Fruit fly (Drosophila melanogaster) whole organism, embryonic: Measurements from ENCODE around the gene Nin.

Experiments
- Atf-2 ChIP-seq: fragments of 200-800 bp; sonication (Bioruptor generic); optimal IDR thresholded peaks from 2 replicates; lab custom pipeline; 2016; ENCODE audit warnings: missing biosample characterization, missing genetic modification characterization
- Atf6 ChIP-seq: fragments of 200-800 bp; sonication (Bioruptor generic); IDR thresholded peaks from 2 replicates; pipeline ENCODE4 v1.3.6; 2022; ENCODE audit warnings: missing biosample characterization, missing genetic modification characterization
- Awh ChIP-seq: fragments of 200-800 bp; sonication (Bioruptor generic); IDR thresholded peaks from 2 replicates; pipeline ENCODE4, ENCODE4 v1.3.6; 2022; ENCODE audit warnings: missing biosample characterization, missing genetic modification characterization
- CG10366 ChIP-seq: fragments of 200-800 bp; sonication (Bioruptor generic); IDR thresholded peaks from 2 replicates; pipeline ENCODE4 v1.3.6; 2022; ENCODE audit warnings: missing biosample characterization, missing genetic modification characterization
- CG10431 ChIP-seq: fragments of 200-800 bp; sonication (Bioruptor generic); optimal IDR thresholded peaks from 3 replicates; lab custom pipeline; 2018; ENCODE audit warnings: missing biosample characterization, mild to moderate bottlenecking, missing genetic modification characterization
- CG11560 ChIP-seq: fragments of 200-800 bp; sonication (Bioruptor generic); IDR thresholded peaks from 3 replicates; pipeline ENCODE4 v1.3.6; 2022; ENCODE audit warnings: missing biosample characterization, missing genetic modification characterization
- CG11695 ChIP-seq: fragments of 200-800 bp; sonication (Bioruptor generic); IDR thresholded peaks from 3 replicates; pipeline ENCODE4 v1.3.6; 2022; ENCODE audit warnings: missing biosample characterization, missing genetic modification characterization
- CG1233 ChIP-seq: fragments of 200-800 bp; sonication (Bioruptor generic); optimal IDR thresholded peaks from 4 replicates; lab custom pipeline; 2018; ENCODE audit warnings: missing biosample characterization, mild to moderate bottlenecking, missing genetic modification characterization
- CG1792 ChIP-seq: fragments of 200-800 bp; sonication (Bioruptor generic); optimal IDR thresholded peaks from 2 replicates; lab custom pipeline; 2016; ENCODE audit warnings: missing biosample characterization, missing genetic modification characterization
- CG3065 ChIP-seq: fragments of 200-800 bp; sonication (Bioruptor generic); optimal IDR thresholded peaks from 2 replicates; lab custom pipeline; 2016; ENCODE audit warnings: missing biosample characterization, missing genetic modification characterization
- CG31224 ChIP-seq: fragments of 200-800 bp; sonication (Bioruptor generic); IDR thresholded peaks from 2 replicates; pipeline ENCODE4 v1.3.6; 2022; ENCODE audit warnings: missing biosample characterization, missing genetic modification characterization
- CG33213 ChIP-seq: fragments of 200-800 bp; sonication (Bioruptor generic); optimal IDR thresholded peaks from 3 replicates; lab custom pipeline; 2016; ENCODE audit warnings: missing biosample characterization, missing genetic modification characterization
- CG34422 ChIP-seq: fragments of 200-800 bp; sonication (Bioruptor generic); IDR thresholded peaks from 3 replicates; pipeline ENCODE4 v1.3.6; 2022; ENCODE audit warnings: missing biosample characterization, missing genetic modification characterization
- CG3847 ChIP-seq: fragments of 200-800 bp; sonication (Bioruptor generic); IDR thresholded peaks from 2 replicates; pipeline ENCODE4 v1.3.6; 2022; ENCODE audit warnings: missing biosample characterization, missing genetic modification characterization
- CG4360 ChIP-seq: fragments of 200-800 bp; sonication (Bioruptor generic); IDR thresholded peaks from 2 replicates; pipeline ENCODE4 v1.3.6; 2022; ENCODE audit warnings: missing biosample characterization, missing genetic modification characterization
- CG4707 ChIP-seq: fragments of 200-800 bp; sonication (Bioruptor generic); optimal IDR thresholded peaks from 2 replicates; lab custom pipeline; 2018; ENCODE audit warnings: missing biosample characterization, mild to moderate bottlenecking, missing genetic modification characterization, moderate library complexity
- CG6272 ChIP-seq: fragments of 200-800 bp; sonication (Bioruptor generic); IDR thresholded peaks from 2 replicates; pipeline ENCODE4 v1.3.6; 2022; ENCODE audit warnings: missing biosample characterization, missing genetic modification characterization
- CG7987 ChIP-seq: fragments of 200-800 bp; sonication (Bioruptor generic); optimal IDR thresholded peaks from 2 replicates; lab custom pipeline; 2018; ENCODE audit warnings: missing biosample characterization, mild to moderate bottlenecking, missing genetic modification characterization, moderate library complexity
- CG9876 ChIP-seq: fragments of 200-800 bp; sonication (Bioruptor generic); optimal IDR thresholded peaks from 2 replicates; lab custom pipeline; 2016; ENCODE audit warnings: missing biosample characterization, missing genetic modification characterization
- CHES-1-like ChIP-seq: fragments of 200-800 bp; sonication (Bioruptor generic); optimal IDR thresholded peaks from 2 replicates; lab custom pipeline; 2016; ENCODE audit warnings: missing biosample characterization, missing genetic modification characterization
- Chrac-16 ChIP-seq: fragments of 200-800 bp; sonication (Bioruptor generic); optimal IDR thresholded peaks from 3 replicates; lab custom pipeline; 2016; ENCODE audit warnings: missing biosample characterization, missing genetic modification characterization
- D ChIP-seq, 2 experiments: fragments of 200-800 bp in 1 of 2; fragments of >200 bp in 1 of 2; sonication (Bioruptor generic) in 1 of 2; optimal IDR thresholded peaks; 2 replicates in 1 of 2; 3 replicates in 1 of 2; lab custom pipeline; 2017; ENCODE audit warnings: mild to moderate bottlenecking in 1 of 2, missing biosample characterization in 1 of 2, missing genetic modification characterization in 1 of 2, missing genetic modification reagents in 1 of 2
- Dad ChIP-seq: fragments of 200-800 bp; sonication (Bioruptor generic); optimal IDR thresholded peaks from 3 replicates; lab custom pipeline; 2016; ENCODE audit warnings: missing biosample characterization, missing genetic modification characterization
- Doc3 ChIP-seq: fragments of 200-800 bp; sonication (Bioruptor generic); IDR thresholded peaks from 3 replicates; pipeline ENCODE4 v1.3.6; 2022; ENCODE audit warnings: missing biosample characterization, missing genetic modification characterization; ENCODE audit not compliant: partially characterized antibody
- Eip74EF ChIP-seq, 2 experiments: fragments of 200-800 bp in 1 of 2; fragments of >200 bp in 1 of 2; sonication (Bioruptor generic) in 1 of 2; optimal IDR thresholded peaks; 2 replicates each; lab custom pipeline; 2017 to 2019; ENCODE audit warnings: missing biosample characterization in 2 of 2, missing genetic modification characterization in 2 of 2, mild to moderate bottlenecking in 1 of 2, moderate library complexity in 1 of 2
- Gsc ChIP-seq: fragments of 200-800 bp; sonication (Bioruptor generic); IDR thresholded peaks from 2 replicates; pipeline ENCODE4 v1.3.6; 2022; ENCODE audit warnings: missing biosample characterization, missing genetic modification characterization
- HLH3B ChIP-seq: fragments of 200-800 bp; sonication (Bioruptor generic); IDR thresholded peaks from 2 replicates; pipeline ENCODE4 v1.3.6; 2022; ENCODE audit warnings: missing biosample characterization, missing genetic modification characterization
- Hr39 ChIP-seq: fragments of >200 bp; optimal IDR thresholded peaks from 2 replicates; lab custom pipeline; 2017
- Hr51 ChIP-seq, 2 experiments: fragments of 200-800 bp; sonication (Bioruptor generic); optimal IDR thresholded peaks; 2 replicates in 1 of 2; 3 replicates in 1 of 2; lab custom pipeline; 2016 to 2018; ENCODE audit warnings: missing biosample characterization in 2 of 2, missing genetic modification characterization in 2 of 2, mild to moderate bottlenecking in 1 of 2, moderate library complexity in 1 of 2
- Myb ChIP-seq: fragments of 200-800 bp; sonication (Bioruptor generic); optimal IDR thresholded peaks from 2 replicates; lab custom pipeline; 2016; ENCODE audit warnings: missing biosample characterization, missing genetic modification characterization
- NK7.1 ChIP-seq: fragments of 200-800 bp; sonication (Bioruptor generic); optimal IDR thresholded peaks from 3 replicates; lab custom pipeline; 2016; ENCODE audit warnings: missing biosample characterization, missing genetic modification characterization
- Nf-YB ChIP-seq: fragments of 200-800 bp; sonication (Bioruptor generic); optimal IDR thresholded peaks from 3 replicates; lab custom pipeline; 2019; ENCODE audit warnings: missing biosample characterization, mild to moderate bottlenecking, missing genetic modification characterization, moderate library complexity
- Pdp1 ChIP-seq, 2 experiments: fragments of 200-800 bp; sonication (Bioruptor generic); optimal IDR thresholded peaks; 3 replicates each; lab custom pipeline; 2016; ENCODE audit warnings: missing biosample characterization in 2 of 2, missing genetic modification characterization in 2 of 2, mild to moderate bottlenecking in 1 of 2, moderate library complexity in 1 of 2
- Rx ChIP-seq: fragments of 200-800 bp; sonication (Bioruptor generic); IDR thresholded peaks from 2 replicates; pipeline ENCODE4 v1.3.6; 2022; ENCODE audit warnings: missing biosample characterization, missing genetic modification characterization
- Sox100B ChIP-seq: fragments of 200-800 bp; sonication (Bioruptor generic); optimal IDR thresholded peaks from 3 replicates; lab custom pipeline; 2018; ENCODE audit warnings: missing biosample characterization, mild to moderate bottlenecking, missing genetic modification characterization
- Sry-β ChIP-seq: fragments of 200-800 bp; sonication (Bioruptor generic); optimal IDR thresholded peaks from 2 replicates; lab custom pipeline; 2018; ENCODE audit warnings: missing biosample characterization, mild to moderate bottlenecking, missing genetic modification characterization, moderate library complexity
- amos ChIP-seq: fragments of 200-800 bp; sonication (Bioruptor generic); IDR thresholded peaks from 2 replicates; pipeline ENCODE4 v1.3.6; 2022; ENCODE audit warnings: missing biosample characterization, missing genetic modification characterization; ENCODE audit not compliant: partially characterized antibody
- cas ChIP-seq: fragments of 200-800 bp; sonication (Bioruptor generic); IDR thresholded peaks from 2 replicates; pipeline ENCODE4 v1.3.6; 2022; ENCODE audit warnings: missing biosample characterization, missing genetic modification characterization
- cwo ChIP-seq: fragments of 200-800 bp; sonication (Bioruptor generic); optimal IDR thresholded peaks from 3 replicates; lab custom pipeline; 2017; ENCODE audit warnings: missing biosample characterization, missing genetic modification characterization, mild to moderate bottlenecking, moderate library complexity, missing genetic modification reagents
- fd64A ChIP-seq: fragments of 200-800 bp; sonication (Bioruptor generic); optimal IDR thresholded peaks from 3 replicates; lab custom pipeline; 2018; ENCODE audit warnings: missing biosample characterization, mild to moderate bottlenecking, missing genetic modification characterization
- fd96Cb ChIP-seq: fragments of 200-800 bp; sonication (Bioruptor generic); optimal IDR thresholded peaks from 2 replicates; lab custom pipeline; 2018; ENCODE audit warnings: missing biosample characterization, mild to moderate bottlenecking, missing genetic modification characterization, moderate library complexity
- ind ChIP-seq: fragments of 200-800 bp; sonication (Bioruptor generic); optimal IDR thresholded peaks from 3 replicates; lab custom pipeline; 2016; ENCODE audit warnings: missing biosample characterization, missing genetic modification characterization
- nau ChIP-seq: fragments of 200-800 bp; sonication (Bioruptor generic); optimal IDR thresholded peaks from 3 replicates; lab custom pipeline; 2017; ENCODE audit warnings: missing biosample characterization, mild to moderate bottlenecking, missing genetic modification characterization, missing genetic modification reagents
- nmo ChIP-seq: fragments of 200-800 bp; sonication (Bioruptor generic); optimal IDR thresholded peaks from 2 replicates; lab custom pipeline; 2018; ENCODE audit warnings: missing biosample characterization, mild to moderate bottlenecking, missing genetic modification characterization, moderate library complexity
- ranshi ChIP-seq: fragments of 200-800 bp; sonication (Bioruptor generic); IDR thresholded peaks from 2 replicates; pipeline ENCODE4 v1.3.6; 2022; ENCODE audit warnings: missing biosample characterization, missing genetic modification characterization
- run ChIP-seq: fragments of 200-800 bp; sonication (Bioruptor generic); optimal IDR thresholded peaks from 3 replicates; lab custom pipeline; 2018; ENCODE audit warnings: missing biosample characterization, mild to moderate bottlenecking, missing genetic modification characterization
- sisA ChIP-seq: fragments of 200-800 bp; sonication (Bioruptor generic); IDR thresholded peaks from 2 replicates; pipeline ENCODE4 v1.3.6; 2022; ENCODE audit warnings: missing biosample characterization, missing genetic modification characterization
- slou ChIP-seq: fragments of 200-800 bp; sonication (Bioruptor generic); optimal IDR thresholded peaks from 3 replicates; lab custom pipeline; 2016; ENCODE audit warnings: missing biosample characterization, missing genetic modification characterization
- tin ChIP-seq: fragments of 200-800 bp; sonication (Bioruptor generic); optimal IDR thresholded peaks from 3 replicates; lab custom pipeline; 2016; ENCODE audit warnings: missing biosample characterization, missing genetic modification characterization

Gene Nin

dm6 chr2L:5303044-5303904, 24.9 kb upstream of the Nin start (continued):
- TF ChIP-seq Doc3 (GFP tag; lab: Robert Waterston, UW) (no peak), Dad (GFP tag; lab: Kevin White, UChicago) (no peak), sisA (GFP tag; lab: Robert Waterston, UW) (no peak), amos (GFP tag; lab: Robert Waterston, UW) (no peak), CG1792 (GFP tag; lab: Kevin White, UChicago) (no peak), CG3065 (no peak), Awh (GFP tag; lab: Robert Waterston, UW) (peak; percentile 45; the same call in 1 of the 2 replicates), fd96Cb (tag; lab: Kevin White, UChicago) (no peak), CG34422 (GFP tag; lab: Robert Waterston, UW) (no peak), CG31224 (no peak), CG7987 (peak; percentile 72), Sox100B (peak; percentile 11), CG11560 (tag; lab: Robert Waterston, UW) (no peak), CG4707 (no peak), cas (GFP tag; lab: Robert Waterston, UW) (no peak), CG4360 (0 out of 2 replicates have a peak, but pooled peaks have one; percentile 20), Rx (GFP tag; lab: Robert Waterston, UW) (no peak), Eip74EF (GFP tag; optimal IDR thresholded peaks at IDR 0.05; lab: Kevin White, UChicago) (no peak), CG11695 (no peak), D (optimal IDR thresholded peaks at IDR 0.05; lab: Kevin White, UChicago) (no peak), D (GFP tag; optimal IDR thresholded peaks at IDR 0.05; lab: Kevin White, UChicago) (peak; percentile 9), CG1233 (GFP tag; lab: Kevin White, UChicago) (no peak), CG9876 (GFP tag; lab: Kevin White, UChicago) (no peak), Atf-2 (GFP tag; lab: Kevin White, UChicago) (no peak), NK7.1 (GFP tag; lab: Kevin White, UChicago) (no peak), slou (GFP tag; lab: Kevin White, UChicago) (no peak), Hr39 (lab: Kevin White, UChicago) (no peak), Gsc (GFP tag; lab: Robert Waterston, UW) (no peak), nmo (GFP tag; lab: Kevin White, UChicago) (no peak), Myb (GFP tag; lab: Kevin White, UChicago) (no peak), Hr51 (GFP tag; optimal IDR thresholded peaks at IDR 0.05; lab: Kevin White, UChicago) (no peak), Chrac-16 (no peak), Atf6 (GFP tag; lab: Robert Waterston, UW) (no peak), ranshi (no peak), CG33213 (GFP tag; lab: Kevin White, UChicago) (no peak), Nf-YB (GFP tag; lab: Kevin White, UChicago) (no peak), nau (no peak), CG6272 (GFP tag; lab: Robert Waterston, UW) (no peak), ind (GFP tag; lab: Kevin White, UChicago) (no peak), HLH3B (GFP tag; lab: Robert Waterston, UW) (no peak), fd64A (GFP tag; lab: Kevin White, UChicago) (peak; percentile 59), CG3847 (GFP tag; lab: Robert Waterston, UW) (no peak), CG10431 (GFP tag; lab: Kevin White, UChicago) (no peak), Sry-β (GFP tag; lab: Kevin White, UChicago) (peak; percentile 15), tin (no peak), Pdp1 (GFP tag; optimal IDR thresholded peaks at IDR 0.05; lab: Kevin White, UChicago) (peak in 1 of 2 experiments; percentile 64), CG10366 (no peak), cwo (GFP tag; lab: Kevin White, UChicago) (peak; percentile 82), run (no peak), CHES-1-like (GFP tag; lab: Kevin White, UChicago) (no peak)
